Worm (Caenorhabditis elegans): ENCODE data around the gene clec-262.
A peak's percentile ranks its signal among the peaks of the same experiment; 100 is the strongest.

The clec-262 gene

ce11 chrV:20335264-20335663 is 23.6 kb downstream of the clec-262 start, which contains the start of gene Y38H6A.5:
TSS of gene Y38H6A.5 (minus strand) at chrV:20335364.
- TF ChIP-seq ets-7 (tag; optimal IDR thresholded peaks at IDR 0.05) (no peak), hmbx-1 (tag; optimal IDR thresholded peaks at IDR 0.05) (no peak), ama-1 (optimal IDR thresholded peaks at IDR 0.05) (no peak), ceh-13 (GFP tag; optimal IDR thresholded peaks at IDR 0.05) (no peak), tbx-37 (GFP tag; conservative IDR thresholded peaks at IDR 0.05) (no peak), pes-1 (GFP tag; IDR thresholded peaks at IDR 0.05) (no peak), scrt-1 (GFP tag; IDR thresholded peaks at IDR 0.05) (no peak), tbx-11 (GFP tag; IDR thresholded peaks at IDR 0.05) (no peak), aly-1 (tag; optimal IDR thresholded peaks at IDR 0.05) (no peak), B0310.2 (tag; optimal IDR thresholded peaks at IDR 0.05) (no peak), hnd-1 (tag; optimal IDR thresholded peaks at IDR 0.05) (no peak), hmg-4 (GFP tag; optimal IDR thresholded peaks at IDR 0.05) (no peak)

ce11 chrV:20338020-20338419 is 26.4 kb downstream of the clec-262 start:
- TF ChIP-seq hmbx-1 (tag; optimal IDR thresholded peaks at IDR 0.05) (no peak), ceh-36 (tag; optimal IDR thresholded peaks at IDR 0.05) (no peak), aly-1 (tag; optimal IDR thresholded peaks at IDR 0.05) (no peak), tra-4 (tag; optimal IDR thresholded peaks at IDR 0.05) (no peak), pes-1 (GFP tag; IDR thresholded peaks at IDR 0.05) (no peak), hmg-4 (GFP tag; optimal IDR thresholded peaks at IDR 0.05) (no peak), ama-1 (optimal IDR thresholded peaks at IDR 0.05) (no peak), tbx-37 (GFP tag; conservative IDR thresholded peaks at IDR 0.05) (no peak), ceh-13 (GFP tag; optimal IDR thresholded peaks at IDR 0.05) (no peak), sea-1 (GFP tag; conservative IDR thresholded peaks at IDR 0.05) (no peak), tbx-11 (GFP tag; IDR thresholded peaks at IDR 0.05) (no peak), hnd-1 (tag; optimal IDR thresholded peaks at IDR 0.05) (no peak), B0310.2 (tag; optimal IDR thresholded peaks at IDR 0.05) (no peak), F13C5.2 (tag; optimal IDR thresholded peaks at IDR 0.05) (no peak), flt-1 (GFP tag; IDR thresholded peaks at IDR 0.05) (no peak)

- TF ChIP-seq sea-1 (GFP tag; conservative IDR thresholded peaks at IDR 0.05) = no peak
- no peak for TF ChIP-seq tbx-37 (GFP tag; conservative IDR thresholded peaks at IDR 0.05)
- no peak for TF ChIP-seq hmg-4 (GFP tag; optimal IDR thresholded peaks at IDR 0.05)
- TF ChIP-seq ama-1 (optimal IDR thresholded peaks at IDR 0.05) = no peak
- no peak for TF ChIP-seq ceh-13 (GFP tag; optimal IDR thresholded peaks at IDR 0.05)
- TF ChIP-seq F13C5.2 (tag; optimal IDR thresholded peaks at IDR 0.05) = no peak
Measured at ce11 chrV:20338870-20339269, 27.3 kb downstream of the clec-262 start.

ce11 chrV:20344889-20345288 is 33.3 kb downstream of the clec-262 start, which contains the start of gene Y38H6A.3:
TSS of gene Y38H6A.3 (plus strand) at chrV:20345189.
- no peak for TF ChIP-seq sea-1 (GFP tag; conservative IDR thresholded peaks at IDR 0.05)
- no peak for TF ChIP-seq ama-1 (optimal IDR thresholded peaks at IDR 0.05)
- no peak for TF ChIP-seq hmg-4 (GFP tag; optimal IDR thresholded peaks at IDR 0.05)
- TF ChIP-seq hmbx-1 (tag; optimal IDR thresholded peaks at IDR 0.05) = no peak
- TF ChIP-seq hnd-1 (tag; optimal IDR thresholded peaks at IDR 0.05) = no peak
- no peak for TF ChIP-seq ceh-36 (tag; optimal IDR thresholded peaks at IDR 0.05)
- no peak for TF ChIP-seq ets-7 (tag; optimal IDR thresholded peaks at IDR 0.05)
- no peak for TF ChIP-seq flt-1 (GFP tag; IDR thresholded peaks at IDR 0.05)
- TF ChIP-seq tbx-37 (GFP tag; conservative IDR thresholded peaks at IDR 0.05) = no peak
- TF ChIP-seq pes-1 (GFP tag; IDR thresholded peaks at IDR 0.05) = no peak
- TF ChIP-seq ceh-13 (GFP tag; optimal IDR thresholded peaks at IDR 0.05) = no peak
- TF ChIP-seq tra-4 (tag; optimal IDR thresholded peaks at IDR 0.05) = no peak
- no peak for TF ChIP-seq scrt-1 (GFP tag; IDR thresholded peaks at IDR 0.05)

- TF ChIP-seq ceh-36 (tag; optimal IDR thresholded peaks at IDR 0.05) (no peak), hnd-1 (tag; optimal IDR thresholded peaks at IDR 0.05) (no peak), pes-1 (GFP tag; IDR thresholded peaks at IDR 0.05) (0 out of 2 replicates have a peak, but pooled peaks have one; percentile 36), F13C5.2 (tag; optimal IDR thresholded peaks at IDR 0.05) (no peak)
Measured at ce11 chrV:20347625-20348024, 36.0 kb downstream of the clec-262 start.

- TF ChIP-seq tbx-11 (GFP tag; IDR thresholded peaks at IDR 0.05) = no peak
- TF ChIP-seq pes-1 (GFP tag; IDR thresholded peaks at IDR 0.05) = no peak
- no peak for TF ChIP-seq hnd-1 (tag; optimal IDR thresholded peaks at IDR 0.05)
- TF ChIP-seq hmbx-1 (tag; optimal IDR thresholded peaks at IDR 0.05) = no peak
Measured at ce11 chrV:20350382-20350781, 38.8 kb downstream of the clec-262 start.

ce11 chrV:20351195-20351594 is 39.6 kb downstream of the clec-262 start, which contains the start of gene K02E2.1:
TSS of gene K02E2.1 (plus strand) at chrV:20351495.
- TF ChIP-seq F13C5.2 (tag; optimal IDR thresholded peaks at IDR 0.05) = no peak
- no peak for TF ChIP-seq aly-1 (tag; optimal IDR thresholded peaks at IDR 0.05)
- no peak for TF ChIP-seq tbx-11 (GFP tag; IDR thresholded peaks at IDR 0.05)
- TF ChIP-seq sea-1 (GFP tag; conservative IDR thresholded peaks at IDR 0.05) = no peak
- TF ChIP-seq ama-1 (optimal IDR thresholded peaks at IDR 0.05) = no peak
- TF ChIP-seq tbx-37 (GFP tag; conservative IDR thresholded peaks at IDR 0.05) = no peak
- no peak for TF ChIP-seq pes-1 (GFP tag; IDR thresholded peaks at IDR 0.05)
- no peak for TF ChIP-seq ceh-13 (GFP tag; optimal IDR thresholded peaks at IDR 0.05)
- no peak for TF ChIP-seq hmg-4 (GFP tag; optimal IDR thresholded peaks at IDR 0.05)
- no peak for TF ChIP-seq tra-4 (tag; optimal IDR thresholded peaks at IDR 0.05)
- TF ChIP-seq B0310.2 (tag; optimal IDR thresholded peaks at IDR 0.05) = no peak
- no peak for TF ChIP-seq ets-7 (tag; optimal IDR thresholded peaks at IDR 0.05)

ce11 chrV:20356472-20356871 is 44.9 kb downstream of the clec-262 start, which contains the start of gene grd-11:
TSS of gene grd-11 (plus strand) at chrV:20356772.
- TF ChIP-seq ama-1 (optimal IDR thresholded peaks at IDR 0.05) (no peak), hmbx-1 (tag; optimal IDR thresholded peaks at IDR 0.05) (no peak), pes-1 (GFP tag; IDR thresholded peaks at IDR 0.05) (no peak), hmg-4 (GFP tag; optimal IDR thresholded peaks at IDR 0.05) (no peak), B0310.2 (tag; optimal IDR thresholded peaks at IDR 0.05) (no peak), tbx-37 (GFP tag; conservative IDR thresholded peaks at IDR 0.05) (no peak), aly-1 (tag; optimal IDR thresholded peaks at IDR 0.05) (no peak), ets-7 (tag; optimal IDR thresholded peaks at IDR 0.05) (no peak), hnd-1 (tag; optimal IDR thresholded peaks at IDR 0.05) (no peak), F13C5.2 (tag; optimal IDR thresholded peaks at IDR 0.05) (no peak), ceh-36 (tag; optimal IDR thresholded peaks at IDR 0.05) (no peak)

Data from whole organism, early embryonic.